Worm (Caenorhabditis elegans) whole organism, late embryonic: ENCODE data around the gene slc-25A32.

Experiments
- eyg-1 ChIP-seq: sonication (generic microtip); optimal IDR thresholded peaks from 2 replicates; lab custom pipeline; 2016; ENCODE audit warnings: missing genotype, missing genetic modification characterization, missing compliant biosample characterization
- madf-2 ChIP-seq: sonication (generic microtip); optimal IDR thresholded peaks from 2 replicates; lab custom pipeline; 2017; ENCODE audit warnings: missing genetic modification characterization, missing compliant biosample characterization
- unc-42 ChIP-seq: sonication (generic microtip); optimal IDR thresholded peaks from 2 replicates; lab custom pipeline; 2016; ENCODE audit warnings: missing genotype, missing genetic modification characterization, missing compliant biosample characterization

The slc-25A32 gene

DNA sequence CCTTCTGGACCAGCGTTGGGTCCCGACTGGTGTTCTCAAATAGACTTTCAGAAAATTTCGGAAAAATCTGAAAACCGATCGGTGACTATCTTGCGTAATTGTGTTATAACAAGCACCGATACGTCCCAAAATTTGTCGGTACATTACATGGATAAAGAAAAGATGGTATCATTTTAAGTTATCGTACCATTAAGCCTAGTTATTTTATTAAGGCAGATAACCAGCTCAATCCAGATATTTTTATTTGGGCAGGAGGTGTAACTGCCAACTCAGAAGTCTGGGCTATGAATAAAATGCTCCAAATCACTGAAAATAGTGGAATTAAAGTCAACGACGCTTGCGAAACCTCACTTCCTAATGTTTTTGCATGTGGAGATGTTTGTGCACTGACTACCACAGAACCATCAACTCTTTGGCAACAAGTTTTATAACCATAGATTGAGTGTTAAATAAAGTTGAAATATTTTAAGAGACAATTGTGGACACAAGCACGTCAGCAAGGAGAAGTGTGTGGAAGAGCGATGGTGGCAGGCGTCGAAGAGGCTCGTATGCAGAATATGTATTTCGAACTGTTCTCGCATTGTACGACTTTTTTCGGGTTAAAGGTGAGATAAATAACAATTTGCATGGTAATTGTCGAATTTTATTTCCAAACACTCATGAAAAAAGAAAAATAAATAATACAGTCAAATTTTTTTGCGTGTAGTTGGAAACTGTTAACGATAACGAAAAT, 50.3 kb downstream of the slc-25A32 start:
- TF ChIP-seq madf-2, result no peak
- TF ChIP-seq unc-42, result no peak
- TF ChIP-seq eyg-1 (tag; lab: Kevin White, UChicago), result no peak
- TF ChIP-seq, all 69 proteins: peak for 0
